Fruit fly (Drosophila melanogaster): Measurements from ENCODE around the gene CG12713.
A peak's percentile ranks its signal among the peaks of the same experiment; 100 is the strongest.

CG12713 gene

dm6 chr3L:15824537-15824936, 7.7 kb upstream of the CG12713 start:
- TF ChIP-seq CG17801 (GFP tag; optimal IDR thresholded peaks at IDR 0.05; ENCODE audit: partially characterized antibody), result no peak

dm6 chr3L:15825493-15826209, 6.6 kb upstream of the CG12713 start:
- peak; percentile 22 for TF ChIP-seq CG17801 (GFP tag; optimal IDR thresholded peaks at IDR 0.05; ENCODE audit: partially characterized antibody)

- TF ChIP-seq CG17801 (GFP tag; optimal IDR thresholded peaks at IDR 0.05; ENCODE audit: partially characterized antibody), result no peak
Observed at dm6 chr3L:15826347-15826984, 5.8 kb upstream of the CG12713 start, which contains the start of the genes DCP2 and dbo. TSS of gene DCP2 (minus strand) at chr3L:15826423. TSS of gene dbo (plus strand) at chr3L:15826888.

- TF ChIP-seq CG17801 (GFP tag; optimal IDR thresholded peaks at IDR 0.05; ENCODE audit: partially characterized antibody), result peak; percentile 86
Observed at dm6 chr3L:15826985-15827635, 5.2 kb upstream of the CG12713 start.

dm6 chr3L:15834877-15835555, 2.8 kb downstream of the CG12713 start, which contains the start of gene CG18081:
TSS of gene CG18081 (minus strand) at chr3L:15835388.
- no peak for TF ChIP-seq CG17801 (GFP tag; optimal IDR thresholded peaks at IDR 0.05; ENCODE audit: partially characterized antibody)

- TF ChIP-seq CG17801 (GFP tag; optimal IDR thresholded peaks at IDR 0.05; ENCODE audit: partially characterized antibody), result peak; percentile 12
Observed at dm6 chr3L:15837209-15837608, 4.9 kb downstream of the CG12713 start, which contains the start of gene CG15715. TSS of gene CG15715 (minus strand) at chr3L:15837482.

- no peak for TF ChIP-seq CG17801 (GFP tag; optimal IDR thresholded peaks at IDR 0.05; ENCODE audit: partially characterized antibody)
Observed at dm6 chr3L:15843962-15844361, 11.7 kb downstream of the CG12713 start, which contains the start of gene meru. TSS of gene meru (minus strand) at chr3L:15844062.

dm6 chr3L:15844577-15844976, 12.3 kb downstream of the CG12713 start:
- no peak for TF ChIP-seq CG17801 (GFP tag; optimal IDR thresholded peaks at IDR 0.05; ENCODE audit: partially characterized antibody)

dm6 chr3L:15847224-15847623, 15.0 kb downstream of the CG12713 start:
- TF ChIP-seq CG17801 (GFP tag; optimal IDR thresholded peaks at IDR 0.05; ENCODE audit: partially characterized antibody), result no peak

dm6 chr3L:15847655-15848054, 15.4 kb downstream of the CG12713 start:
- no peak for TF ChIP-seq CG17801 (GFP tag; optimal IDR thresholded peaks at IDR 0.05; ENCODE audit: partially characterized antibody)

dm6 chr3L:15856035-15856434, 23.8 kb downstream of the CG12713 start:
- TF ChIP-seq CG17801 (GFP tag; optimal IDR thresholded peaks at IDR 0.05; ENCODE audit: partially characterized antibody), result no peak

dm6 chr3L:15877520-15877919, 45.3 kb downstream of the CG12713 start:
- no peak for TF ChIP-seq CG17801 (GFP tag; optimal IDR thresholded peaks at IDR 0.05; ENCODE audit: partially characterized antibody)
